Fruit fly (Drosophila melanogaster): ENCODE results near the gene Mgat2.

dm6 chr3R:30004648-30005047 is 17.4 kb downstream of the Mgat2 start, which contains the start of the genes Nlp and Nph:
- TF ChIP-seq CG8478 (optimal IDR thresholded peaks at IDR 0.05) = no peak
- no peak for TF ChIP-seq usp (GFP tag; optimal IDR thresholded peaks at IDR 0.05)
- TF ChIP-seq psq (optimal IDR thresholded peaks at IDR 0.05) = no peak

Data from whole organism.